Fruit fly (Drosophila melanogaster): ENCODE results near the gene CG33722.

dm6 chr3R:8248138-8248537 is 4.3 kb downstream of the CG33722 start, which contains the start of gene CG15864:
- no peak for TF ChIP-seq HLHmδ (GFP tag; optimal IDR thresholded peaks at IDR 0.05)
- no peak for TF ChIP-seq ham (GFP tag; IDR thresholded peaks at IDR 0.05)
- no peak for TF ChIP-seq CkIIα-i1 (GFP tag; IDR thresholded peaks at IDR 0.05)
- no peak for TF ChIP-seq CG17612 (GFP tag; IDR thresholded peaks at IDR 0.05)
- TF ChIP-seq schlank (tag; optimal IDR thresholded peaks at IDR 0.05) = no peak
- no peak for TF ChIP-seq Trl (optimal IDR thresholded peaks at IDR 0.05)
- TF ChIP-seq Trl (GFP tag; optimal IDR thresholded peaks at IDR 0.05) = no peak
